Fruit fly (Drosophila melanogaster): Measurements from ENCODE around the gene CG4520.
A peak's percentile ranks its signal among the peaks of the same experiment; 100 is the strongest.

The CG4520 gene

dm6 chr3R:15788221-15788620 lies 43.8 kb downstream of the CG4520 start, which contains the start of gene Uros2:
Uros2 (plus strand) TSS chr3R:15788521.
- no peak for TF ChIP-seq CG17801 (GFP tag; optimal IDR thresholded peaks at IDR 0.05; ENCODE audit: partially characterized antibody)

dm6 chr3R:15792427-15792826 lies 48.0 kb downstream of the CG4520 start, which contains the start of gene Acyp2:
Acyp2 (plus strand) TSS chr3R:15792688.
- TF ChIP-seq CG17801 (GFP tag; optimal IDR thresholded peaks at IDR 0.05; ENCODE audit: partially characterized antibody): peak; percentile 5

dm6 chr3R:15793372-15793802 lies 48.9 kb downstream of the CG4520 start, which contains the start of gene nsl1:
nsl1 (plus strand) TSS chr3R:15793782.
- peak; percentile 55 for TF ChIP-seq CG17801 (GFP tag; optimal IDR thresholded peaks at IDR 0.05; ENCODE audit: partially characterized antibody)

- no peak for TF ChIP-seq CG17801 (GFP tag; optimal IDR thresholded peaks at IDR 0.05; ENCODE audit: partially characterized antibody)
These were observed 49.8 kb downstream of the CG4520 start for dm6 chr3R:15794258-15794727.
